Worm (Caenorhabditis elegans) whole organism, L4 larva: Measurements from ENCODE around the gene F17C11.2.

Experiments used
- D1046.2 ChIP-seq: fragments of 200-800 bp; sonication (Bioruptor generic); IDR thresholded peaks from 2 replicates; pipeline ENCODE4 v1.3.6; 2022; ENCODE audit warnings: missing genetic modification characterization, missing compliant biosample characterization
- F37D6.2 ChIP-seq: sonication (generic microtip); optimal IDR thresholded peaks from 2 replicates; lab custom pipeline; 2016; ENCODE audit warnings: mild to moderate bottlenecking, missing genetic modification characterization, missing compliant biosample characterization
- F49E8.2 ChIP-seq: sonication (generic microtip); optimal IDR thresholded peaks from 2 replicates; lab custom pipeline; 2016; ENCODE audit warnings: missing compliant biosample characterization, mild to moderate bottlenecking, missing genetic modification characterization, borderline replicate concordance
- R02D3.7 ChIP-seq: fragments of 150-350 bp; sonication (generic microtip); optimal IDR thresholded peaks from 3 replicates; lab custom pipeline; 2014; ENCODE audit warnings: missing biosample characterization, missing genetic modification characterization
- T20F7.1 ChIP-seq: fragments of 200-800 bp; sonication (Bioruptor generic); optimal IDR thresholded peaks from 2 replicates; lab custom pipeline; 2018; ENCODE audit warnings: mild to moderate bottlenecking, missing genetic modification characterization, missing compliant biosample characterization
- Y105C5A.15 ChIP-seq: fragments of 200-800 bp; sonication (Bioruptor generic); IDR thresholded peaks from 2 replicates; pipeline ENCODE4 v1.3.6; 2022; ENCODE audit warnings: missing genetic modification characterization, missing compliant biosample characterization
- Y75B8A.6 ChIP-seq: fragments of 200-800 bp; sonication (Bioruptor generic); IDR thresholded peaks from 2 replicates; pipeline ENCODE4 v1.3.6; 2022; ENCODE audit warnings: missing genetic modification reagents, missing genetic modification characterization, missing compliant biosample characterization
- aha-1 ChIP-seq: fragments of 150-350 bp; peaks from one replicate; lab custom pipeline; 2014; ENCODE audit warnings: missing biosample characterization, missing genetic modification characterization
- aly-2 ChIP-seq: sonication (generic microtip); optimal IDR thresholded peaks from 2 replicates; lab custom pipeline; 2018; ENCODE audit warnings: missing biosample characterization, missing genetic modification characterization
- attf-4 ChIP-seq: sonication (generic microtip); optimal IDR thresholded peaks from 3 replicates; lab custom pipeline; 2017; ENCODE audit warnings: missing biosample characterization, missing genetic modification characterization
- ces-1 ChIP-seq: fragments of 150-350 bp; sonication (generic microtip); optimal IDR thresholded peaks from 4 replicates; lab custom pipeline; 2014; ENCODE audit warnings: missing biosample characterization, missing genetic modification reagents, missing genetic modification characterization
- daf-12 ChIP-seq: fragments of 150-350 bp; optimal IDR thresholded peaks from 2 replicates; lab custom pipeline; 2014; ENCODE audit warnings: missing biosample characterization, missing genetic modification reagents, missing genetic modification characterization
- daf-16 ChIP-seq, 3 experiments: sonication (generic microtip); optimal IDR thresholded peaks; 2 replicates each; lab custom pipeline; 2016 to 2017; ENCODE audit warnings: missing genetic modification characterization in 3 of 3, missing genetic modification reagents in 3 of 3, mild to moderate bottlenecking in 2 of 3, missing compliant biosample characterization in 2 of 3, missing biosample characterization in 1 of 3, moderate library complexity in 1 of 3
- dpl-1 ChIP-seq: fragments of 150-350 bp; optimal IDR thresholded peaks from 2 replicates; lab custom pipeline; 2014; ENCODE audit warnings: missing biosample characterization, missing genetic modification reagents, missing genetic modification characterization
- egl-27 ChIP-seq: sonication (generic microtip); optimal IDR thresholded peaks from 3 replicates; lab custom pipeline; 2017; ENCODE audit warnings: missing biosample characterization, missing genetic modification reagents, missing genetic modification characterization
- fkh-10 ChIP-seq: fragments of 150-350 bp; optimal IDR thresholded peaks from 2 replicates; lab custom pipeline; 2014; ENCODE audit warnings: missing biosample characterization, missing genetic modification reagents, missing genetic modification characterization
- hif-1 ChIP-seq, 2 experiments: sonication (generic microtip); optimal IDR thresholded peaks; 2 replicates each; lab custom pipeline; 2016 to 2017; ENCODE audit warnings: missing compliant biosample characterization in 2 of 2, missing genetic modification characterization in 2 of 2, missing genetic modification reagents in 2 of 2, missing genotype in 2 of 2, mild to moderate bottlenecking in 1 of 2
- hlh-11 ChIP-seq: fragments of 200-800 bp; sonication (Bioruptor generic); optimal IDR thresholded peaks from 2 replicates; lab custom pipeline; 2018; ENCODE audit warnings: mild to moderate bottlenecking, missing genetic modification characterization, missing compliant biosample characterization
- hmg-1.1 ChIP-seq: fragments of 200-800 bp; sonication (Bioruptor generic); IDR thresholded peaks from 2 replicates; pipeline ENCODE4 v1.3.6; 2022; ENCODE audit warnings: missing genetic modification reagents, missing genetic modification characterization, missing compliant biosample characterization
- lin-13 ChIP-seq: fragments of 150-350 bp; optimal IDR thresholded peaks from 2 replicates; lab custom pipeline; 2014; ENCODE audit warnings: missing biosample characterization, missing genetic modification reagents, missing genetic modification characterization
- lin-29 ChIP-seq: fragments of 200-800 bp; sonication (Bioruptor generic); IDR thresholded peaks from 2 replicates; pipeline ENCODE4 v1.3.6; 2022; ENCODE audit warnings: missing genetic modification reagents, missing genetic modification characterization, missing compliant biosample characterization
- lir-3 ChIP-seq: sonication (generic microtip); optimal IDR thresholded peaks from 2 replicates; lab custom pipeline; 2016; ENCODE audit warnings: mild to moderate bottlenecking, missing genetic modification characterization, missing compliant biosample characterization
- madf-9 ChIP-seq: fragments of 200-800 bp; sonication (Bioruptor generic); conservative IDR thresholded peaks from 2 replicates; pipeline ENCODE4 v1.3.6; 2022; ENCODE audit warnings: missing genetic modification reagents, missing genetic modification characterization, missing compliant biosample characterization
- mdt-29 ChIP-seq: fragments of 200-800 bp; sonication (Bioruptor generic); IDR thresholded peaks from 2 replicates; pipeline ENCODE4 v1.3.6; 2022; ENCODE audit warnings: missing genetic modification reagents, missing genetic modification characterization, missing compliant biosample characterization
- mep-1 ChIP-seq: fragments of 150-350 bp; sonication (generic microtip); optimal IDR thresholded peaks from 3 replicates; lab custom pipeline; 2014; ENCODE audit warnings: missing biosample characterization, missing genetic modification characterization
- mxl-2 ChIP-seq: fragments of 200-800 bp; sonication (Bioruptor generic); conservative IDR thresholded peaks from 2 replicates; pipeline ENCODE4 v1.3.6; 2022; ENCODE audit warnings: missing genetic modification reagents, missing genetic modification characterization, missing compliant biosample characterization
- mxl-3 ChIP-seq: fragments of 200-800 bp; sonication (Bioruptor generic); optimal IDR thresholded peaks from 2 replicates; lab custom pipeline; 2018; ENCODE audit warnings: mild to moderate bottlenecking, missing genetic modification characterization, missing compliant biosample characterization
- nhr-10 ChIP-seq: fragments of 150-350 bp; optimal IDR thresholded peaks from 2 replicates; lab custom pipeline; 2014; ENCODE audit warnings: missing biosample characterization, missing genetic modification characterization
- nhr-11 ChIP-seq: fragments of 150-350 bp; optimal IDR thresholded peaks from 2 replicates; lab custom pipeline; 2014; ENCODE audit warnings: missing biosample characterization, missing genetic modification characterization
- nhr-237 ChIP-seq: sonication (generic microtip); optimal IDR thresholded peaks from 2 replicates; lab custom pipeline; 2017; ENCODE audit warnings: missing biosample characterization, missing genetic modification characterization
- nhr-25 ChIP-seq: sonication (generic microtip); optimal IDR thresholded peaks from 2 replicates; lab custom pipeline; 2017; ENCODE audit warnings: missing genetic modification characterization, mild to moderate bottlenecking, missing compliant biosample characterization, antibody characterized with exemption, moderate library complexity, borderline replicate concordance; ENCODE audit not compliant: insufficient read depth
- nhr-28 ChIP-seq: fragments of 150-350 bp; optimal IDR thresholded peaks from 2 replicates; lab custom pipeline; 2014; ENCODE audit warnings: missing biosample characterization, missing genetic modification characterization
- nhr-41 ChIP-seq: fragments of 200-800 bp; sonication (Bioruptor generic); IDR thresholded peaks from 2 replicates; pipeline ENCODE4 v1.3.6; 2022; ENCODE audit warnings: missing genetic modification reagents, missing genetic modification characterization, missing compliant biosample characterization
- nhr-48 ChIP-seq: sonication (generic microtip); optimal IDR thresholded peaks from 2 replicates; lab custom pipeline; 2016; ENCODE audit warnings: mild to moderate bottlenecking, missing genetic modification characterization, missing compliant biosample characterization
- nhr-6 ChIP-seq: fragments of 150-350 bp; optimal IDR thresholded peaks from 2 replicates; lab custom pipeline; 2014; ENCODE audit warnings: missing biosample characterization, missing genetic modification characterization
- rbr-2 ChIP-seq: sonication (generic microtip); optimal IDR thresholded peaks from 2 replicates; lab custom pipeline; 2016; ENCODE audit warnings: missing genotype, missing genetic modification characterization, missing compliant biosample characterization
- saeg-2 ChIP-seq: fragments of 200-800 bp; sonication (Bioruptor generic); IDR thresholded peaks from 2 replicates; pipeline ENCODE4 v1.3.6; 2022; ENCODE audit warnings: missing genetic modification reagents, missing genetic modification characterization, missing compliant biosample characterization
- sdz-12 ChIP-seq: fragments of 200-800 bp; sonication (Bioruptor generic); optimal IDR thresholded peaks from 2 replicates; lab custom pipeline; 2018; ENCODE audit warnings: mild to moderate bottlenecking, missing genetic modification characterization, missing compliant biosample characterization
- set-16 ChIP-seq: fragments of 200-800 bp; sonication (Bioruptor generic); IDR thresholded peaks from 2 replicates; pipeline ENCODE4 v1.3.6; 2022; ENCODE audit warnings: missing genetic modification reagents, missing genetic modification characterization, missing compliant biosample characterization
- spr-1 ChIP-seq: sonication (generic microtip); optimal IDR thresholded peaks from 2 replicates; lab custom pipeline; 2016; ENCODE audit warnings: mild to moderate bottlenecking, missing genetic modification characterization, missing compliant biosample characterization
- spr-3 ChIP-seq: fragments of 200-800 bp; sonication (Bioruptor generic); optimal IDR thresholded peaks from 2 replicates; lab custom pipeline; 2018; ENCODE audit warnings: mild to moderate bottlenecking, missing genetic modification characterization, missing compliant biosample characterization
- tra-1 ChIP-seq: fragments of 200-800 bp; sonication (Bioruptor generic); IDR thresholded peaks from 2 replicates; pipeline ENCODE4 v1.3.6; 2022; ENCODE audit warnings: missing genetic modification reagents, missing genetic modification characterization, missing compliant biosample characterization
- unc-130 ChIP-seq: sonication (generic microtip); optimal IDR thresholded peaks from 2 replicates; lab custom pipeline; 2016; ENCODE audit warnings: missing genetic modification reagents, missing genetic modification characterization, missing compliant biosample characterization
- unc-39 ChIP-seq: sonication (generic microtip); optimal IDR thresholded peaks from 2 replicates; lab custom pipeline; 2017; ENCODE audit warnings: missing biosample characterization, missing genetic modification characterization
- unc-62 ChIP-seq, 3 experiments: fragments of 150-350 bp in 1 of 3; sonication (generic microtip); optimal IDR thresholded peaks in 2 of 3; peaks in 1 of 3; 1 replicate in 1 of 3; 2 replicates in 2 of 3; lab custom pipeline; 2014 to 2017; ENCODE audit warnings: missing biosample characterization in 3 of 3, missing genetic modification characterization in 3 of 3, missing genetic modification reagents in 3 of 3, missing genotype in 1 of 3
- zfp-2 ChIP-seq: sonication (generic microtip); optimal IDR thresholded peaks from 2 replicates; lab custom pipeline; 2016; ENCODE audit warnings: mild to moderate bottlenecking, missing genetic modification characterization, missing compliant biosample characterization
- zip-11 ChIP-seq: fragments of 200-800 bp; sonication (Bioruptor generic); IDR thresholded peaks from 2 replicates; pipeline ENCODE4 v1.3.6; 2022; ENCODE audit warnings: missing genetic modification characterization, missing compliant biosample characterization

F17C11.2 gene

DNA sequence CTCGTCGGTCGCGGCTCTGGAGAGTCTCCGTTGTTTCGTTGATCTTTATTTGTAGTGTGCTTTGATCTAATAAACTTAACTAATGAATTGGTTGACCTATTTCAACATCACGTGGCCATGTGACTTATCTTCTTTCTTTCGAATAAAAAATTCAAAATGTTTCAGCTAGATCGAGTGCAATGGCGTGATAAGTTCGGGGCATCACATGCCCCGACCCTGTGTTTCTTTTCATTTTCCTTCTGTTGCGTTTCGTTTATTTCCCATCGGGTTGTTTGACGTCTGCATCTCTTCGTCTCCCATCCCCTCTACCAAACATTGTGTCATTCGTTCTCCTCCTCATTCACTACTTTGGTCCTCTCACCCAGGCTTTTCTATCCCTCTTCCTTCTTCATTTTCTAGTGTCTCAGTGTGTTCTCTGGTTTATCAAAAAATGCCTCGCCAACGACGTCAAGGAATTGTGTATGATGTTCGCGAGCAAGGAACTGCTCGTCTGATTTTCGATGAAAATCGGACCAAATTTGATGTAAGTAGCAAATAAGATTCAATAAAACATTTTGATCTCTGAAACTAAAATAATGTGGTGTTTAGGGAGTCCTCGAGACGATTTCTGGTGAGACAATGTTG is 3.7 kb downstream of the F17C11.2 start, which contains the start of gene F17C11.4 (continued):
- TF ChIP-seq madf-9 (no peak), nhr-10 (tag; lab: Kevin White, UChicago) (no peak), spr-3 (GFP tag; lab: Kevin White, UChicago) (no peak), attf-4 (no peak), nhr-28 (tag; lab: Kevin White, UChicago) (peak; percentile 96), T20F7.1 (GFP tag; lab: Kevin White, UChicago) (peak; percentile 64), nhr-41 (GFP tag; lab: Robert Waterston, UW) (no peak), mdt-29 (GFP tag; lab: Robert Waterston, UW) (peak; percentile 84), mxl-2 (GFP tag; lab: Robert Waterston, UW) (peak; percentile 60; the same call in 1 of the 2 replicates), R02D3.7 (tag; lab: Kevin White, UChicago) (no peak), zfp-2 (tag; lab: Kevin White, UChicago) (no peak), F49E8.2 (tag; lab: Kevin White, UChicago) (no peak), nhr-6 (tag; lab: Kevin White, UChicago) (peak; percentile 33), rbr-2 (tag; lab: Kevin White, UChicago) (peak; percentile 40), zip-11 (no peak), nhr-11 (tag; lab: Kevin White, UChicago) (peak; percentile 87), daf-12 (no peak), lir-3 (tag; lab: Kevin White, UChicago) (no peak), hlh-11 (tag; lab: Kevin White, UChicago) (peak; percentile 93), hif-1 (tag; optimal IDR thresholded peaks at IDR 0.05; lab: Kevin White, UChicago) (peak; percentile 41 to 74), D1046.2 (GFP tag; lab: Robert Waterston, UW) (0 out of 2 replicates have a peak, but pooled peaks have one; percentile 12)
- TF ChIP-seq, all 104 proteins: peak for 40

DNA sequence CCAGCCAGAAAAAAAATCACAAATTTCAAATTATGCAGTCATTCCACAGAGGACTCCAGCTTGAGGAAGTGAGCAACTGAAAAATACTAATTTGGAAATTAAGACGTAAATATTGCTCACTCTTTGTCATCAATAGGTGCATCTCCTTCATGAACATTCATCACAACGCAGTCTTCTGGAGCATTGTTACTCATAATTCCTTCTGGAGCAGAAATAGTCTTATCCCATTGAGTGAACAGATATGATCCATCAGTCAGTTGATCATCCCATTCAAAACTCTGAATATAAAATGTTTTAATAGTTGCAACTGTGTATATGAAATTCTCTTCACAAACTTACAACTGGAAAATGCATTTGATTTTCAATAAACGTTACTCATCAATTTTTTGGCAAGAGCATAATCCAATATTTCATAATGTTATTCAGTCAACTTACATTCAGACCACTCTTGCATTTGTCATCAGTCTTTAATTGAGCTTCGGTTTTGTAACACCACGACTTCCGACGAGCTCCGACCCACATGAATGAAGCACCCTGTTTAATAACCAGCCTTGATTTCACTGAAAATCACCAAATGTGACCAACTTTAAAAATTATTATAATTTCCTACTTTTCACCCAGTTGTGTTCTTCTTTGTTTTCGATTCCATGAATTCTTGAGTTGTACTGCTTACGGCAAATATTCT is 5.6 kb downstream of the F17C11.2 start:
- TF ChIP-seq mxl-3 (GFP tag; lab: Kevin White, UChicago): no peak
- TF ChIP-seq T20F7.1 (GFP tag; lab: Kevin White, UChicago): peak; percentile 69
- no peak for TF ChIP-seq nhr-48
- TF ChIP-seq mep-1 (tag; lab: Kevin White, UChicago): peak; percentile 35
- no peak for TF ChIP-seq ces-1 (GFP tag; lab: Kevin White, UChicago)
- TF ChIP-seq unc-39: no peak
- TF ChIP-seq nhr-25 (tag; lab: Kevin White, UChicago): peak; percentile 18
- peak in 1 of 2 experiments; percentile 6 for TF ChIP-seq hif-1 (tag; optimal IDR thresholded peaks at IDR 0.05; lab: Kevin White, UChicago)
- TF ChIP-seq F37D6.2: no peak
- TF ChIP-seq spr-1 (tag; lab: Kevin White, UChicago): no peak
- TF ChIP-seq Y75B8A.6 (GFP tag; lab: Robert Waterston, UW): no peak
- TF ChIP-seq daf-16 (GFP tag; optimal IDR thresholded peaks at IDR 0.05; lab: Kevin White, UChicago): peak in 1 of 2 experiments; percentile 48
- no peak for TF ChIP-seq daf-16 (tag; optimal IDR thresholded peaks at IDR 0.05; lab: Kevin White, UChicago)
- peak; percentile 59 for TF ChIP-seq sdz-12 (GFP tag; lab: Kevin White, UChicago)
- 0 out of 2 replicates have a peak, but pooled peaks have one; percentile 8 for TF ChIP-seq tra-1
- no peak for TF ChIP-seq unc-130 (GFP tag; lab: Kevin White, UChicago)
- TF ChIP-seq nhr-237 (tag; lab: Kevin White, UChicago): no peak
- TF ChIP-seq saeg-2 (GFP tag; lab: Robert Waterston, UW): peak; percentile 57; the same call in 1 of the 2 replicates
- no peak for TF ChIP-seq attf-4
- TF ChIP-seq egl-27 (tag; lab: Kevin White, UChicago): no peak
- TF ChIP-seq aha-1: peak; percentile 29
- no peak for TF ChIP-seq Y105C5A.15 (GFP tag; lab: Robert Waterston, UW)
- TF ChIP-seq unc-62 (GFP tag; optimal IDR thresholded peaks at IDR 0.05 in 1 of 2; lab: Kevin White, UChicago): peak; percentile 19 to 67
- TF ChIP-seq unc-62 (tag; optimal IDR thresholded peaks at IDR 0.05; lab: Kevin White, UChicago): no peak
- TF ChIP-seq lin-13 (GFP tag; lab: Kevin White, UChicago): no peak
- peak; percentile 43; the same call in 1 of the 2 replicates for TF ChIP-seq hmg-1.1
- TF ChIP-seq dpl-1 (GFP tag; lab: Kevin White, UChicago): no peak
- no peak for TF ChIP-seq lin-29 (GFP tag; lab: Robert Waterston, UW)
- no peak for TF ChIP-seq aly-2 (tag; lab: Kevin White, UChicago)
- no peak for TF ChIP-seq set-16 (GFP tag; lab: Robert Waterston, UW)
- TF ChIP-seq fkh-10 (GFP tag; lab: Kevin White, UChicago): no peak
